Worm (Caenorhabditis elegans): Measurements from ENCODE around the gene ciao-2B.

ce11 chrIII:13404418-13404817, 34.9 kb downstream of the ciao-2B start, which contains the start of gene ttr-52:
- TF ChIP-seq nfya-1 (tag; optimal IDR thresholded peaks at IDR 0.05; ENCODE audit: insufficient read depth) (no peak), zag-1 (tag; optimal IDR thresholded peaks at IDR 0.05) (no peak), tbx-2 (tag; optimal IDR thresholded peaks at IDR 0.05) (no peak), nhr-28 (tag; optimal IDR thresholded peaks at IDR 0.05) (no peak), nhr-12 (tag; optimal IDR thresholded peaks at IDR 0.05) (no peak), unc-39 (tag; optimal IDR thresholded peaks at IDR 0.05) (no peak), nhr-237 (tag; optimal IDR thresholded peaks at IDR 0.05) (no peak)

Measured in whole organism, L3 larva.